Worm (Caenorhabditis elegans) whole organism, L4 larva: ENCODE results near the gene T28C12.6.

Experiments
- F26F4.8 ChIP-seq: fragments of 200-800 bp; sonication (Bioruptor generic); conservative IDR thresholded peaks from 2 replicates; pipeline ENCODE4 v1.3.6; 2022; ENCODE audit warnings: missing genetic modification characterization, missing compliant biosample characterization
- F49E8.2 ChIP-seq: sonication (generic microtip); optimal IDR thresholded peaks from 2 replicates; lab custom pipeline; 2016; ENCODE audit warnings: missing compliant biosample characterization, mild to moderate bottlenecking, missing genetic modification characterization, borderline replicate concordance
- R02D3.7 ChIP-seq: fragments of 150-350 bp; sonication (generic microtip); optimal IDR thresholded peaks from 3 replicates; lab custom pipeline; 2014; ENCODE audit warnings: missing biosample characterization, missing genetic modification characterization
- Y48G9A.11 ChIP-seq: fragments of 200-800 bp; sonication (Bioruptor generic); IDR thresholded peaks from 2 replicates; pipeline ENCODE4 v1.3.6; 2022; ENCODE audit warnings: missing genetic modification reagents, missing genetic modification characterization, missing compliant biosample characterization
- ama-1 ChIP-seq: fragments of 150-350 bp; optimal IDR thresholded peaks from 2 replicates; lab custom pipeline; 2014; ENCODE audit warnings: inconsistent platforms, mixed read lengths
- arid-1 ChIP-seq: fragments of 200-800 bp; sonication (Bioruptor generic); conservative IDR thresholded peaks from 2 replicates; pipeline ENCODE4 v1.3.6; 2022; ENCODE audit warnings: missing genetic modification reagents, missing genetic modification characterization, missing compliant biosample characterization
- ceh-28 ChIP-seq: fragments of 150-350 bp; optimal IDR thresholded peaks from 2 replicates; lab custom pipeline; 2014; ENCODE audit warnings: missing biosample characterization, missing genetic modification reagents, missing genetic modification characterization
- ceh-32 ChIP-seq: sonication (generic microtip); optimal IDR thresholded peaks from 2 replicates; lab custom pipeline; 2016; ENCODE audit warnings: mild to moderate bottlenecking, missing genetic modification characterization, missing compliant biosample characterization; ENCODE audit not compliant: poor library complexity
- ceh-44 ChIP-seq: fragments of 200-800 bp; sonication (Bioruptor generic); IDR thresholded peaks from 2 replicates; pipeline ENCODE4 v1.3.6; 2022; ENCODE audit warnings: missing genetic modification reagents, missing genetic modification characterization, missing compliant biosample characterization
- ceh-62 ChIP-seq: sonication (generic microtip); optimal IDR thresholded peaks from 2 replicates; lab custom pipeline; 2017; ENCODE audit warnings: missing biosample characterization, missing genetic modification characterization
- ceh-82 ChIP-seq: sonication (generic microtip); optimal IDR thresholded peaks from 2 replicates; lab custom pipeline; 2017; ENCODE audit warnings: missing biosample characterization, missing genetic modification characterization
- ces-1 ChIP-seq: fragments of 150-350 bp; sonication (generic microtip); optimal IDR thresholded peaks from 4 replicates; lab custom pipeline; 2014; ENCODE audit warnings: missing biosample characterization, missing genetic modification reagents, missing genetic modification characterization
- ctbp-1 ChIP-seq: fragments of 200-800 bp; sonication (Bioruptor generic); IDR thresholded peaks from 2 replicates; pipeline ENCODE4 v1.3.6; 2022; ENCODE audit warnings: missing genetic modification reagents, missing genetic modification characterization, missing compliant biosample characterization
- daf-16 ChIP-seq, 3 experiments: sonication (generic microtip); optimal IDR thresholded peaks; 2 replicates each; lab custom pipeline; 2016 to 2017; ENCODE audit warnings: missing genetic modification characterization in 3 of 3, missing genetic modification reagents in 3 of 3, mild to moderate bottlenecking in 2 of 3, missing compliant biosample characterization in 2 of 3, missing biosample characterization in 1 of 3, moderate library complexity in 1 of 3
- daf-19 ChIP-seq: fragments of 200-800 bp; sonication (Bioruptor generic); conservative IDR thresholded peaks from 2 replicates; pipeline ENCODE4 v1.3.6; 2022; ENCODE audit warnings: missing genetic modification characterization, missing compliant biosample characterization
- egl-27 ChIP-seq: sonication (generic microtip); optimal IDR thresholded peaks from 3 replicates; lab custom pipeline; 2017; ENCODE audit warnings: missing biosample characterization, missing genetic modification reagents, missing genetic modification characterization
- egl-43 ChIP-seq: fragments of 200-800 bp; sonication (Bioruptor generic); IDR thresholded peaks from 2 replicates; pipeline ENCODE4 v1.3.6; 2022; ENCODE audit warnings: missing genetic modification reagents, missing genetic modification characterization, missing compliant biosample characterization
- fkh-10 ChIP-seq: fragments of 150-350 bp; optimal IDR thresholded peaks from 2 replicates; lab custom pipeline; 2014; ENCODE audit warnings: missing biosample characterization, missing genetic modification reagents, missing genetic modification characterization
- hmg-1.1 ChIP-seq: fragments of 200-800 bp; sonication (Bioruptor generic); IDR thresholded peaks from 2 replicates; pipeline ENCODE4 v1.3.6; 2022; ENCODE audit warnings: missing genetic modification reagents, missing genetic modification characterization, missing compliant biosample characterization
- jun-1 ChIP-seq: fragments of 150-350 bp; optimal IDR thresholded peaks from 2 replicates; lab custom pipeline; 2014; ENCODE audit warnings: missing biosample characterization, missing genetic modification reagents, missing genetic modification characterization
- lim-7 ChIP-seq: fragments of 200-800 bp; sonication (Bioruptor generic); IDR thresholded peaks from 2 replicates; pipeline ENCODE4 v1.3.6; 2022; ENCODE audit warnings: missing genetic modification characterization, missing compliant biosample characterization
- lin-13 ChIP-seq: fragments of 150-350 bp; optimal IDR thresholded peaks from 2 replicates; lab custom pipeline; 2014; ENCODE audit warnings: missing biosample characterization, missing genetic modification reagents, missing genetic modification characterization
- lin-38 ChIP-seq: fragments of 200-800 bp; sonication (Bioruptor generic); IDR thresholded peaks from 2 replicates; pipeline ENCODE4 v1.3.6; 2022; ENCODE audit warnings: missing genetic modification reagents, missing genetic modification characterization, missing compliant biosample characterization
- lir-3 ChIP-seq: sonication (generic microtip); optimal IDR thresholded peaks from 2 replicates; lab custom pipeline; 2016; ENCODE audit warnings: mild to moderate bottlenecking, missing genetic modification characterization, missing compliant biosample characterization
- madf-5 ChIP-seq, 2 experiments: fragments of 200-800 bp; sonication (Bioruptor generic); IDR thresholded peaks; 2 replicates each; pipeline ENCODE4 v1.3.6; 2022; ENCODE audit warnings: missing compliant biosample characterization in 2 of 2, missing genetic modification characterization in 2 of 2
- mdl-1 ChIP-seq, 2 experiments: fragments of 150-350 bp in 1 of 2; sonication (generic microtip) in 1 of 2; optimal IDR thresholded peaks; 2 replicates each; lab custom pipeline; 2014 to 2017; ENCODE audit warnings: missing biosample characterization in 2 of 2, missing genetic modification characterization in 2 of 2
- mdt-29 ChIP-seq: fragments of 200-800 bp; sonication (Bioruptor generic); IDR thresholded peaks from 2 replicates; pipeline ENCODE4 v1.3.6; 2022; ENCODE audit warnings: missing genetic modification reagents, missing genetic modification characterization, missing compliant biosample characterization
- mes-2 ChIP-seq: sonication (generic microtip); optimal IDR thresholded peaks from 2 replicates; lab custom pipeline; 2016; ENCODE audit warnings: missing genotype, mild to moderate bottlenecking, missing genetic modification characterization, missing compliant biosample characterization; ENCODE audit not compliant: poor library complexity, severe bottlenecking
- mxl-2 ChIP-seq: fragments of 200-800 bp; sonication (Bioruptor generic); conservative IDR thresholded peaks from 2 replicates; pipeline ENCODE4 v1.3.6; 2022; ENCODE audit warnings: missing genetic modification reagents, missing genetic modification characterization, missing compliant biosample characterization
- mxl-3 ChIP-seq: fragments of 200-800 bp; sonication (Bioruptor generic); optimal IDR thresholded peaks from 2 replicates; lab custom pipeline; 2018; ENCODE audit warnings: mild to moderate bottlenecking, missing genetic modification characterization, missing compliant biosample characterization
- nhr-25 ChIP-seq: sonication (generic microtip); optimal IDR thresholded peaks from 2 replicates; lab custom pipeline; 2017; ENCODE audit warnings: missing genetic modification characterization, mild to moderate bottlenecking, missing compliant biosample characterization, antibody characterized with exemption, moderate library complexity, borderline replicate concordance; ENCODE audit not compliant: insufficient read depth
- nhr-28 ChIP-seq: fragments of 150-350 bp; optimal IDR thresholded peaks from 2 replicates; lab custom pipeline; 2014; ENCODE audit warnings: missing biosample characterization, missing genetic modification characterization
- php-3 ChIP-seq: fragments of 200-800 bp; sonication (Bioruptor generic); IDR thresholded peaks from 2 replicates; pipeline ENCODE4 v1.3.6; 2022; ENCODE audit warnings: missing genetic modification reagents, missing genetic modification characterization, missing compliant biosample characterization
- rbr-2 ChIP-seq: sonication (generic microtip); optimal IDR thresholded peaks from 2 replicates; lab custom pipeline; 2016; ENCODE audit warnings: missing genotype, missing genetic modification characterization, missing compliant biosample characterization
- snpc-1.2 ChIP-seq: fragments of 200-800 bp; sonication (Bioruptor generic); IDR thresholded peaks from 2 replicates; pipeline ENCODE4 v1.3.6; 2022; ENCODE audit warnings: missing genetic modification reagents, missing genetic modification characterization, missing compliant biosample characterization
- tra-1 ChIP-seq: fragments of 200-800 bp; sonication (Bioruptor generic); IDR thresholded peaks from 2 replicates; pipeline ENCODE4 v1.3.6; 2022; ENCODE audit warnings: missing genetic modification reagents, missing genetic modification characterization, missing compliant biosample characterization
- unc-130 ChIP-seq: sonication (generic microtip); optimal IDR thresholded peaks from 2 replicates; lab custom pipeline; 2016; ENCODE audit warnings: missing genetic modification reagents, missing genetic modification characterization, missing compliant biosample characterization
- vab-7 ChIP-seq: fragments of 200-800 bp; sonication (Bioruptor generic); IDR thresholded peaks from 2 replicates; pipeline ENCODE4 v1.3.6; 2022; ENCODE audit warnings: missing genetic modification reagents, missing genetic modification characterization, missing compliant biosample characterization
- zfp-2 ChIP-seq: sonication (generic microtip); optimal IDR thresholded peaks from 2 replicates; lab custom pipeline; 2016; ENCODE audit warnings: mild to moderate bottlenecking, missing genetic modification characterization, missing compliant biosample characterization
- zip-11 ChIP-seq: fragments of 200-800 bp; sonication (Bioruptor generic); IDR thresholded peaks from 2 replicates; pipeline ENCODE4 v1.3.6; 2022; ENCODE audit warnings: missing genetic modification characterization, missing compliant biosample characterization
- ztf-7 ChIP-seq: fragments of 150-350 bp; optimal IDR thresholded peaks from 2 replicates; lab custom pipeline; 2014; ENCODE audit warnings: missing biosample characterization, missing genetic modification characterization

The T28C12.6 gene

DNA sequence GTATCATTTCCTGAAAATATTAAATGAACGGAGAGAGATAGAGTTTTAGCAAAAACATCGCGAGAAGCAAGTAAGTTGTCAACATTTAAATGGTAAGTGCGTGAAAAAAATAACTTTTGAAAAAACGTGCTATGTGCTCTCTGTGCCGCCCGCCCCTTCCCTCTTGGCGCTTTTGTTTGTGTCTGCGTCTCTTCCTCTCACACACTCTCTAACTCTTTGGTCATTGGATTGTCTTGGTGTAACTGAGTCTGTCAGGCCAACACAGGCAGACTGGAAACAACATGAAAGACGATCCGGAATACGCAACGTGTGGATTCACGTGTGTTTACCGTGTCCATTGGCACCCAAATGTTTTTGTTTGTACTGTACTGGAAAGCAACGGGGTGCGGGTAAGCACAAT is at the start of gene T28C12.6:
T28C12.6 (minus strand) TSS at position 12 of the 400 bp plus-strand sequence.
- TF ChIP-seq daf-19 (GFP tag; lab: Robert Waterston, UW) (no peak), zip-11 (GFP tag; lab: Robert Waterston, UW) (no peak), ces-1 (no peak), ceh-44 (GFP tag; lab: Robert Waterston, UW) (no peak), zfp-2 (tag; lab: Kevin White, UChicago) (no peak), nhr-28 (tag; lab: Kevin White, UChicago) (no peak), snpc-1.2 (GFP tag; lab: Robert Waterston, UW) (no peak), ama-1 (lab: Kevin White, UChicago) (no peak), ceh-82 (tag; lab: Kevin White, UChicago) (no peak), ceh-62 (tag; lab: Kevin White, UChicago) (no peak), vab-7 (GFP tag; lab: Robert Waterston, UW) (no peak), unc-130 (GFP tag; lab: Kevin White, UChicago) (no peak), ztf-7 (tag; lab: Kevin White, UChicago) (no peak), tra-1 (GFP tag; lab: Robert Waterston, UW) (no peak), egl-43 (GFP tag; lab: Robert Waterston, UW) (no peak), lim-7 (GFP tag; lab: Robert Waterston, UW) (no peak), mdt-29 (no peak), egl-27 (no peak), R02D3.7 (no peak), ctbp-1 (GFP tag; lab: Robert Waterston, UW) (no peak)

DNA sequence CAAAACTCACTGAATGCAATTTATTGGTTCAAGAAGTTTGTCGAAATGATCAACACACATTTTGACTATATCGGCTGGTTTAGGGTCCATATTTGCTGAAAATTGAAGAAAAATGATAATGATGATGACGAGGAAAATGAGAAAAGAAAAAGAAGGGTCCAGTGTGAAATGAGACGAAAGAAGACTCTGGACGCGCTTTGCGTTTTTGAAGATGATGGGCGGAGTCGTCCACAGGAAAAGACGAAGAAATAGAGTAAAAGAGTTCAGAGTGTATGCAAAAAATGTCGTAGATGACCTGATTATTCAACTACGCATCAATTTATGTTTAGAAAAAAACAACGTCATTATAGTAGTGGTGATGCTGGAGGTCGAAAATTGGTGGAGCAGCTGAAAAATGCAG is 38.9 kb upstream of the T28C12.6 start, which contains the start of gene F13H6.5:
F13H6.5 (minus strand) TSS at position 101 of the 400 bp plus-strand sequence.
- no peak for TF ChIP-seq mxl-2 (GFP tag; lab: Robert Waterston, UW)
- TF ChIP-seq arid-1 (GFP tag; lab: Robert Waterston, UW), result no peak
- TF ChIP-seq ama-1 (lab: Kevin White, UChicago), result no peak
- TF ChIP-seq Y48G9A.11 (GFP tag; lab: Robert Waterston, UW), result no peak
- no peak for TF ChIP-seq jun-1 (tag; lab: Kevin White, UChicago)
- no peak for TF ChIP-seq ceh-28
- TF ChIP-seq mxl-3 (GFP tag; lab: Kevin White, UChicago), result no peak
- no peak for TF ChIP-seq madf-5 (GFP tag; IDR thresholded peaks at IDR 0.05; lab: Robert Waterston, UW)
- TF ChIP-seq php-3 (GFP tag; lab: Robert Waterston, UW), result no peak
- no peak for TF ChIP-seq nhr-25 (tag; lab: Kevin White, UChicago)
- TF ChIP-seq lin-13 (GFP tag; lab: Kevin White, UChicago), result no peak
- TF ChIP-seq rbr-2 (tag; lab: Kevin White, UChicago), result no peak
- TF ChIP-seq egl-43 (GFP tag; lab: Robert Waterston, UW), result no peak
- no peak for TF ChIP-seq fkh-10 (GFP tag; lab: Kevin White, UChicago)
- no peak for TF ChIP-seq ceh-32
- TF ChIP-seq F26F4.8 (GFP tag; lab: Robert Waterston, UW), result no peak
- TF ChIP-seq F49E8.2 (tag; lab: Kevin White, UChicago), result no peak
- TF ChIP-seq daf-16 (GFP tag; optimal IDR thresholded peaks at IDR 0.05; lab: Kevin White, UChicago), result no peak
- TF ChIP-seq daf-16 (tag; optimal IDR thresholded peaks at IDR 0.05; lab: Kevin White, UChicago), result no peak
- no peak for TF ChIP-seq hmg-1.1 (GFP tag; lab: Robert Waterston, UW)
- no peak for TF ChIP-seq mes-2 (tag; lab: Kevin White, UChicago)

DNA sequence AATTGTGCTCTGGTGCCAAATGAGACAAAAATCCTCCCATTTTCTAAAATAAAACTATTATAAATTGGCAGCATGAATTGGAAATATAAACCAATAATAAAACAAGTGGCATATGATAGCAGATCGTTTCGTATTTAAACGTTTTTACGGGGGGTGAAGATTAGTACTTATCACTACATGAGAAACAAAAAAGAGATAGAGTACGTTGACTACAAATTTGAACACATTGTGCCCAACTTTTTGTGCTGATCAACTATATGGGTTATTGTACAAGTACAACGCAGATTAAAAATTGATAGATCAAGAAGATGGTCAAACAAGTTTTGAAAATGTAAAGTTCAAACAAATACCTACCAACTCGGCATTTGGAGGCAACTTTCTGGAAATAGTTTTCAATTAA is 32.6 kb upstream of the T28C12.6 start:
- TF ChIP-seq nhr-28 (tag; lab: Kevin White, UChicago) (peak; percentile 93), lir-3 (no peak), nhr-25 (tag; lab: Kevin White, UChicago) (no peak), mdl-1 (tag; optimal IDR thresholded peaks at IDR 0.05; lab: Kevin White, UChicago) (no peak), lin-38 (GFP tag; lab: Robert Waterston, UW) (no peak)
